Worm (Caenorhabditis elegans) whole organism, L1 larva: ENCODE measurements around the gene rsp-4.

ENCODE experiments used
- blmp-1 ChIP-seq: fragments of 150-350 bp; optimal IDR thresholded peaks from 2 replicates; lab custom pipeline; 2014; ENCODE audit warnings: missing biosample characterization, missing genetic modification characterization
- ces-1 ChIP-seq: fragments of 150-350 bp; optimal IDR thresholded peaks from 2 replicates; lab custom pipeline; 2014; ENCODE audit warnings: missing biosample characterization, missing genetic modification reagents, missing genetic modification characterization
- egl-13 ChIP-seq: sonication (generic microtip); optimal IDR thresholded peaks from 2 replicates; lab custom pipeline; 2016; ENCODE audit warnings: missing genotype, missing genetic modification reagents, missing genetic modification characterization, missing compliant biosample characterization
- hlh-17 ChIP-seq: fragments of 200-800 bp; sonication (Bioruptor generic); optimal IDR thresholded peaks from 2 replicates; lab custom pipeline; 2018; ENCODE audit warnings: missing genetic modification characterization, mild to moderate bottlenecking, missing compliant biosample characterization, moderate library complexity, borderline replicate concordance
- lin-35 ChIP-seq, 2 experiments: fragments of 150-350 bp; optimal IDR thresholded peaks; 2 replicates each; lab custom pipeline; 2014; ENCODE audit warnings: missing biosample characterization in 2 of 2, missing genetic modification characterization in 2 of 2, missing genetic modification reagents in 2 of 2
- nhr-11 ChIP-seq: fragments of 150-350 bp; optimal IDR thresholded peaks from 2 replicates; lab custom pipeline; 2014; ENCODE audit warnings: missing biosample characterization, missing genetic modification characterization
- nhr-12 ChIP-seq: sonication (generic microtip); optimal IDR thresholded peaks from 2 replicates; lab custom pipeline; 2017; ENCODE audit warnings: missing biosample characterization, missing genetic modification characterization
- nhr-19 ChIP-seq: fragments of 200-800 bp; sonication (Bioruptor generic); conservative IDR thresholded peaks from 2 replicates; pipeline ENCODE4 v1.3.6; 2022; ENCODE audit warnings: missing genetic modification characterization, missing compliant biosample characterization
- nhr-71 ChIP-seq: sonication (generic microtip); optimal IDR thresholded peaks from 2 replicates; lab custom pipeline; 2016; ENCODE audit warnings: mild to moderate bottlenecking, missing genetic modification characterization, moderate library complexity, missing compliant biosample characterization
- pqm-1 ChIP-seq: sonication (generic microtip); optimal IDR thresholded peaks from 3 replicates; lab custom pipeline; 2017; ENCODE audit warnings: missing biosample characterization, missing genetic modification characterization
- tlp-1 ChIP-seq: fragments of 150-350 bp; optimal IDR thresholded peaks from 2 replicates; lab custom pipeline; 2014; ENCODE audit warnings: missing biosample characterization, missing genetic modification characterization
- unc-86 ChIP-seq: sonication (generic microtip); optimal IDR thresholded peaks from 2 replicates; lab custom pipeline; 2016; ENCODE audit warnings: missing genetic modification characterization, missing compliant biosample characterization
- zag-1 ChIP-seq: fragments of 150-350 bp; optimal IDR thresholded peaks from 2 replicates; lab custom pipeline; 2014; ENCODE audit warnings: missing biosample characterization, missing genetic modification characterization
- ztf-11 ChIP-seq, 2 experiments: sonication (generic microtip); optimal IDR thresholded peaks; 2 replicates each; lab custom pipeline; 2016 to 2017; ENCODE audit warnings: missing genetic modification characterization in 2 of 2, missing biosample characterization in 1 of 2, missing compliant biosample characterization in 1 of 2

- TF ChIP-seq tlp-1 (tag; lab: Kevin White, UChicago) (no peak), blmp-1 (no peak), nhr-71 (tag; lab: Kevin White, UChicago) (no peak), zag-1 (no peak), pqm-1 (no peak), nhr-11 (no peak), nhr-12 (no peak), unc-86 (no peak), nhr-19 (no peak), egl-13 (tag; lab: Kevin White, UChicago) (no peak), ces-1 (no peak), lin-35 (GFP tag; optimal IDR thresholded peaks at IDR 0.05; lab: Kevin White, UChicago) (no peak), ztf-11 (tag; optimal IDR thresholded peaks at IDR 0.05; lab: Kevin White, UChicago) (no peak), hlh-17 (GFP tag; lab: Kevin White, UChicago) (no peak)
These were observed 37.0 kb upstream of the rsp-4 start, which contains the start of gene F07F6.8 for ce11 chrII:5425633-5426032.
